Worm (Caenorhabditis elegans): Measurements from ENCODE around the gene F58H1.3.

DNA sequence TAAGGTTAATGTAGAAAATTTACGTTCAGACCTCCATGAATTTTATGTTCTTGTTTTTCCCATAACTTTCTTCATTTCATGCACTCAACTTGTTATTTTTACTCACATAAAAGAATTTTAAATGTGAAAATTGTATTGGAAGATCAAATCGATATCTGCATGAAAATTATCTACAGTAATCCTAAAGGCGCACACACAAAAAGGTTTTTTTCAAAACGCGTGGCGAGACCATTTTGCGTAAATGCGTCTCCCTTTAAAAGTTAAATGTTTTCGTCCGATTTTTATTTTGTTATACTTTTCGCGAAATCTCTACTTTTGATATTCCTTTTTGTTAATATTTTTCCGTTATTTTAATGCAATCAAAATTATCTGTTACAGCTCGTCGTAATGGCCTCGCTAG, 16.6 kb upstream of the F58H1.3 start, which contains the start of gene R31.2:
- no peak for TF ChIP-seq Y79H2A.3 (GFP tag; conservative IDR thresholded peaks at IDR 0.05)
- TF ChIP-seq snpc-4 (GFP tag; optimal IDR thresholded peaks at IDR 0.05), result no peak
- TF ChIP-seq snpc-4 (tag; optimal IDR thresholded peaks at IDR 0.05), result no peak
- peak; percentile 46; the same call in 1 of the 2 replicates for TF ChIP-seq pbrm-1 (GFP tag; IDR thresholded peaks at IDR 0.05)
- no peak for TF ChIP-seq attf-6 (GFP tag; IDR thresholded peaks at IDR 0.05)
- TF ChIP-seq unc-62 (GFP tag; optimal IDR thresholded peaks at IDR 0.05), result no peak
- no peak for TF ChIP-seq lin-26 (GFP tag; IDR thresholded peaks at IDR 0.05)
- peak; percentile 23; the same call in 1 of the 2 replicates for TF ChIP-seq D2030.7 (GFP tag; IDR thresholded peaks at IDR 0.05)
- TF ChIP-seq ztf-3 (GFP tag; optimal IDR thresholded peaks at IDR 0.05), result no peak
- no peak for TF ChIP-seq ekl-4 (GFP tag; IDR thresholded peaks at IDR 0.05)
- no peak for TF ChIP-seq sptf-2 (GFP tag; optimal IDR thresholded peaks at IDR 0.05)
- TF ChIP-seq mxl-1 (tag; optimal IDR thresholded peaks at IDR 0.05), result no peak
